Worm (Caenorhabditis elegans): ENCODE results near the gene Y38H6C.16.

The Y38H6C.16 gene

DNA sequence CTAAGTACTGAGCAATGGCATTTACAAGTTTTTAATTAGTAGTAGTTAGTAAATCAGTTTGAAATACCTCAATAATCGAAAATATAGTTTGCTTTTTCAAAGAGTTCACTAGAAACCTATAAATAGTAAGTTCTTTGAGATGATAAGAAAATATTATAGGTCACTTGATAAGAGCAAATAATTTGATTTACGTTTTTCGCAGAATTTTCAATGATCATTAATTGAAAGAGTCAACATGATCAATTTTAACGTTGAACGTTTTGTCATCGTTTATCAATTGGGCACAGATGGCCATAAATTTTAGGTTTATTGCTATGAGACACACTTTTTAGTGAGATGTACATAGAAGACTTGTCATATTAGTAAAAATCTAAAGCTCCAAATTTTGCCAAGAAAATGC lies 6.6 kb upstream of the Y38H6C.16 start:
- TF ChIP-seq attf-6 (GFP tag; IDR thresholded peaks at IDR 0.05) (no peak), C06A6.2 (GFP tag; conservative IDR thresholded peaks at IDR 0.05) (no peak), ztf-22 (GFP tag; optimal IDR thresholded peaks at IDR 0.05) (no peak), pbrm-1 (GFP tag; IDR thresholded peaks at IDR 0.05) (no peak), ztf-6 (GFP tag; IDR thresholded peaks at IDR 0.05) (no peak), snpc-1.1 (tag; optimal IDR thresholded peaks at IDR 0.05; ENCODE audit: insufficient read depth) (no peak), lir-1 (GFP tag; conservative IDR thresholded peaks at IDR 0.05) (no peak), hsf-1 (GFP tag; IDR thresholded peaks at IDR 0.05) (no peak), bed-1 (GFP tag; IDR thresholded peaks at IDR 0.05) (no peak), nhr-120 (GFP tag; IDR thresholded peaks at IDR 0.05) (no peak), nfya-2 (GFP tag; IDR thresholded peaks at IDR 0.05) (no peak), K11D2.4 (GFP tag; IDR thresholded peaks at IDR 0.05) (no peak), T26A5.8 (tag; optimal IDR thresholded peaks at IDR 0.05) (no peak)

DNA sequence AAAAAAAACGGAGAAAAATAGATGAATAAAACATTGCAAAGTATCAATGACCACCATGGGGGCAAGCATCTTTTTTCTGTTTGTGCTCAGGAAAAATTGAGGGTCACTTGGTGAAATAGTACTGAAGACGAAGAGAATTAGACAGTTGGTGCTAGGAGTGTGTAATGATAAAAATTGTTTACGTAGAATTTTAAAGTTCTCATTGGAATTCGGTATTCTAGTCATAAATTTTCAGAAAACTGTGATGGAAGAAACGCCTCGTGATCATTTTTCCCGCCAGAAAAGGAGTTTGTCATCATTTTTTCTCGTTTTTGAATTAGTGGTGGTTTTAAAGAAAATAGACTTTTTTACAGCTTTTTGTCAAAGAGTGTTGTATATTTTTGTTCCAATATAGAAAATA lies 5.5 kb upstream of the Y38H6C.16 start:
- peak; percentile 72 for TF ChIP-seq hmg-1.2 (GFP tag; IDR thresholded peaks at IDR 0.05)
- TF ChIP-seq tlf-1 (GFP tag; optimal IDR thresholded peaks at IDR 0.05) = no peak

DNA sequence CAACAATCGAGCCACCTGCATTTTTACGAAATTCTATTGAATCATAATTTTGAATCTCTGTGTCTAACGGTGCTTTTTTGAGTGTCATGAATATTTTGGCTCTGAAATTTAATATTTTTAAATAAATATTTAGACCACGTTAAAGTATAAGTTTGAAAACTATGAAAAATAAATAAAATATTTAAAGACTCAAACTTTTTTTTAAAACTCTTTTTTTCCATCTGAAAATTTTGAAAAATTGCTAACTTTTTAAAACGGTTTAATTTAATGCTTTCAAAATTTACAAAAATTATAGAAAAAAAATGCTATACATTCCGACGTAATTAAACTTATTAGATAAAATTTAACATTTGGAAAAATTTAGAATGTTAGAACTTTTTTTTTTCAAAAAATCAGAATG lies 4.9 kb upstream of the Y38H6C.16 start, which contains the start of gene slc-36.3:
Gene slc-36.3, minus strand, starts transcription at position 101 of the 400 bp plus-strand sequence.
- TF ChIP-seq sdz-38 (tag; optimal IDR thresholded peaks at IDR 0.05) (no peak), efl-1 (GFP tag; optimal IDR thresholded peaks at IDR 0.05) (no peak), pha-4 (tag; optimal IDR thresholded peaks at IDR 0.05) (no peak), egl-18 (GFP tag; IDR thresholded peaks at IDR 0.05) (no peak), nhr-80 (tag; optimal IDR thresholded peaks at IDR 0.05) (no peak), ztf-3 (GFP tag; optimal IDR thresholded peaks at IDR 0.05) (no peak), nfya-2 (GFP tag; IDR thresholded peaks at IDR 0.05) (no peak), snpc-3.4 (tag; optimal IDR thresholded peaks at IDR 0.05) (no peak)

DNA sequence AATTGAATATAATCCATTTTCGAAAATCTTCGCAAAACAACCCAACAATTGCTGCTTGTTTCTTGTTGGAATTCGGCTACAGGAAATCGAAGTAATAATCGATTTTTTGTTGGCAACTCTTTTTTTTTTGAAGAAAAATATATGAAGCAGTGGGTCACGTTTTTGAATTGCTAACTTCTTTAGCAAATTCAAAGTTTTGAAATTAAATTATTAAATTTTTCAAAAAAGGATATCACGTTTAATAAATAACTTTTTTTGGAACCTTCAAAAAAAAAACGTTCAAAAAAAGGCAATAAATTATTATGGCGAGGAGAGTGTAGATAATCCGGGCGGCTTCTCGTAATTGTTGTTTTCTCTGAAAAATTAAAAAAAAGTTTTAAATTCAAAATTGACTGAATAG lies 2.9 kb downstream of the Y38H6C.16 start, which contains the start of gene Y38H6C.15:
Gene Y38H6C.15, minus strand, starts transcription at position 101 of the 400 bp plus-strand sequence.
- no peak for TF ChIP-seq Y56A3A.18 (GFP tag; IDR thresholded peaks at IDR 0.05)
- TF ChIP-seq madf-8 (GFP tag; conservative IDR thresholded peaks at IDR 0.05) = no peak
- TF ChIP-seq lin-54 (GFP tag; optimal IDR thresholded peaks at IDR 0.05) = no peak
- TF ChIP-seq gei-17 (GFP tag; optimal IDR thresholded peaks at IDR 0.05) = no peak
- TF ChIP-seq aptf-3 (GFP tag; IDR thresholded peaks at IDR 0.05) = no peak
- no peak for TF ChIP-seq T26A5.8 (tag; optimal IDR thresholded peaks at IDR 0.05)
- TF ChIP-seq let-526 (GFP tag; IDR thresholded peaks at IDR 0.05) = no peak
- no peak for TF ChIP-seq rpc-1 (optimal IDR thresholded peaks at IDR 0.05)
- no peak for TF ChIP-seq rpc-1 (tag; optimal IDR thresholded peaks at IDR 0.05)
- no peak for TF ChIP-seq nhr-120 (GFP tag; IDR thresholded peaks at IDR 0.05)
- TF ChIP-seq unc-62 (GFP tag; optimal IDR thresholded peaks at IDR 0.05) = no peak
- TF ChIP-seq somi-1 (GFP tag; optimal IDR thresholded peaks at IDR 0.05) = no peak
- TF ChIP-seq ets-4 (GFP tag; optimal IDR thresholded peaks at IDR 0.05) = no peak
- no peak for TF ChIP-seq tlf-1 (GFP tag; optimal IDR thresholded peaks at IDR 0.05)
- TF ChIP-seq ceh-40 (GFP tag; IDR thresholded peaks at IDR 0.05) = no peak
- TF ChIP-seq pbrm-1 (GFP tag; IDR thresholded peaks at IDR 0.05) = no peak

DNA sequence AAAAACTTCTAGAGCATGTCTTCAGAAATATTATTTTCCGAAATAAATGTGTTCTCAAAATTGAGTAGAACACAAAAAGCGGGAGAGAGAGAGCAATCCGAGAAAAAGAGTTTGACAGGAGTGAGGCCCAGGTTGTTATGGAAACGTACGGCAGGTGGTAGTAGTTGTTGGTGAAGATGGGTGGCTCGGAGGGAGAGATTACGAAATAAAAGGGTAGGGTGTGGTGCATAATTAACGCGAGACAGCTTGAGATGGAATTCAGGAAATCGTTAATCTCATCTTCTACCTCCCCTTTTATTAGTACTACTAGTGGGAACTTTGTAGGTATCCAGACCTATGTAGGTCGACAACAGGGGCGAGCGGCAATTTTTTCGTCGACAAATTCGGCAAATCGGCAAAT lies 5.1 kb downstream of the Y38H6C.16 start, which contains the start of gene famh-161:
Gene famh-161, minus strand, starts transcription at position 101 of the 400 bp plus-strand sequence.
- no peak for TF ChIP-seq ceh-100 (GFP tag; IDR thresholded peaks at IDR 0.05)
- TF ChIP-seq hrde-1 (tag; optimal IDR thresholded peaks at IDR 0.05; ENCODE audit: borderline replicate concordance) = no peak
- no peak for TF ChIP-seq F22D6.2 (tag; optimal IDR thresholded peaks at IDR 0.05)
- no peak for TF ChIP-seq aptf-3 (GFP tag; IDR thresholded peaks at IDR 0.05)
- TF ChIP-seq lin-35 (GFP tag; optimal IDR thresholded peaks at IDR 0.05) = no peak
- no peak for TF ChIP-seq ekl-4 (GFP tag; IDR thresholded peaks at IDR 0.05)
- no peak for TF ChIP-seq mcd-1 (GFP tag; IDR thresholded peaks at IDR 0.05)
- no peak for TF ChIP-seq madf-10 (tag; optimal IDR thresholded peaks at IDR 0.05)
- TF ChIP-seq sdz-38 (tag; optimal IDR thresholded peaks at IDR 0.05) = no peak

Measured in whole organism, young adult.